Worm (Caenorhabditis elegans): Measurements from ENCODE around the gene phf-33.

- no peak for TF ChIP-seq lir-3 (tag; optimal IDR thresholded peaks at IDR 0.05)
- no peak for TF ChIP-seq zag-1 (tag; optimal IDR thresholded peaks at IDR 0.05)
- TF ChIP-seq unc-62 (GFP tag; optimal IDR thresholded peaks at IDR 0.05 in 1 of 2), result no peak
- no peak for TF ChIP-seq unc-62 (tag; optimal IDR thresholded peaks at IDR 0.05)
These were observed 9.9 kb upstream of the phf-33 start, which contains the start of gene R04D3.4 for ce11 chrX:13288715-13289114.

Data from whole organism, L4 larva.